Fruit fly (Drosophila melanogaster) whole organism, embryonic: ENCODE measurements around the gene MED27.
A peak's percentile ranks its signal among the peaks of the same experiment; 100 is the strongest.

ENCODE experiments used
- Abd-B ChIP-seq: fragments of 200-800 bp; sonication (Bioruptor generic); optimal IDR thresholded peaks from 2 replicates; lab custom pipeline; 2018; ENCODE audit warnings: missing biosample characterization, mild to moderate bottlenecking, missing genetic modification characterization, moderate library complexity
- Blimp-1 ChIP-seq: fragments of 200-800 bp; sonication (Bioruptor generic); optimal IDR thresholded peaks from 3 replicates; lab custom pipeline; 2018; ENCODE audit warnings: missing biosample characterization, missing genetic modification characterization, mild to moderate bottlenecking, moderate library complexity, missing genetic modification reagents
- CG10147 ChIP-seq: fragments of 200-800 bp; sonication (Bioruptor generic); optimal IDR thresholded peaks from 2 replicates; lab custom pipeline; 2019; ENCODE audit warnings: missing biosample characterization, mild to moderate bottlenecking, missing genetic modification characterization, moderate library complexity
- CG10565 ChIP-seq: fragments of 200-800 bp; sonication (Bioruptor generic); optimal IDR thresholded peaks from 3 replicates; lab custom pipeline; 2016; ENCODE audit warnings: missing biosample characterization, mild to moderate bottlenecking, missing genetic modification characterization
- CG10654 ChIP-seq: fragments of 200-800 bp; sonication (Bioruptor generic); optimal IDR thresholded peaks from 2 replicates; lab custom pipeline; 2016; ENCODE audit warnings: missing biosample characterization, missing genetic modification characterization
- CG1602 ChIP-seq: fragments of 200-800 bp; sonication (Bioruptor generic); optimal IDR thresholded peaks from 3 replicates; lab custom pipeline; 2016; ENCODE audit warnings: missing biosample characterization, missing genetic modification characterization
- CG1603 ChIP-seq: fragments of 200-800 bp; sonication (Bioruptor generic); optimal IDR thresholded peaks from 2 replicates; lab custom pipeline; 2019; ENCODE audit warnings: missing biosample characterization, mild to moderate bottlenecking, missing genetic modification characterization, moderate library complexity
- CG17802 ChIP-seq: fragments of 200-800 bp; sonication (Bioruptor generic); optimal IDR thresholded peaks from 2 replicates; lab custom pipeline; 2018; ENCODE audit warnings: missing biosample characterization, mild to moderate bottlenecking, missing genetic modification characterization, moderate library complexity
- CG18476 ChIP-seq: fragments of 200-800 bp; sonication (Bioruptor generic); optimal IDR thresholded peaks from 2 replicates; lab custom pipeline; 2016; ENCODE audit warnings: missing biosample characterization, mild to moderate bottlenecking, missing genetic modification characterization
- CG18619 ChIP-seq: fragments of 200-800 bp; sonication (Bioruptor generic); optimal IDR thresholded peaks from 3 replicates; lab custom pipeline; 2017; ENCODE audit warnings: missing biosample characterization, mild to moderate bottlenecking, missing genetic modification characterization
- CG2116 ChIP-seq: fragments of 200-800 bp; sonication (Bioruptor generic); optimal IDR thresholded peaks from 3 replicates; lab custom pipeline; 2018; ENCODE audit warnings: missing biosample characterization, mild to moderate bottlenecking, missing genetic modification characterization
- CG2129 ChIP-seq: fragments of 200-800 bp; sonication (Bioruptor generic); IDR thresholded peaks from 2 replicates; pipeline ENCODE4 v1.3.6; 2022; ENCODE audit warnings: missing biosample characterization, missing genetic modification characterization; ENCODE audit not compliant: partially characterized antibody
- CG31365 ChIP-seq: fragments of 200-800 bp; sonication (Bioruptor generic); optimal IDR thresholded peaks from 2 replicates; lab custom pipeline; 2018; ENCODE audit warnings: missing biosample characterization, mild to moderate bottlenecking, missing genetic modification characterization
- CG34224 ChIP-seq: fragments of 200-800 bp; sonication (Bioruptor generic); IDR thresholded peaks from 3 replicates; pipeline ENCODE4 v1.3.6; 2022; ENCODE audit warnings: missing biosample characterization, missing genetic modification characterization; ENCODE audit not compliant: partially characterized antibody
- CG4424 ChIP-seq: fragments of 200-800 bp; sonication (Bioruptor generic); optimal IDR thresholded peaks from 3 replicates; lab custom pipeline; 2016; ENCODE audit warnings: missing biosample characterization, missing genetic modification characterization
- CG5245 ChIP-seq: fragments of 200-800 bp; sonication (Bioruptor generic); optimal IDR thresholded peaks from 3 replicates; lab custom pipeline; 2016; ENCODE audit warnings: missing biosample characterization, missing genetic modification characterization
- CG6654 ChIP-seq: fragments of 200-800 bp; sonication (Bioruptor generic); optimal IDR thresholded peaks from 2 replicates; lab custom pipeline; 2017; ENCODE audit warnings: missing biosample characterization, mild to moderate bottlenecking, missing genetic modification characterization
- CG6689 ChIP-seq: fragments of 200-800 bp; sonication (Bioruptor generic); IDR thresholded peaks from 2 replicates; pipeline ENCODE4 v1.3.6; 2022; ENCODE audit warnings: missing biosample characterization, missing genetic modification characterization
- CG7987 ChIP-seq: fragments of 200-800 bp; sonication (Bioruptor generic); optimal IDR thresholded peaks from 2 replicates; lab custom pipeline; 2018; ENCODE audit warnings: missing biosample characterization, mild to moderate bottlenecking, missing genetic modification characterization, moderate library complexity
- CG8290 ChIP-seq, 3 experiments: fragments of 200-800 bp; sonication (Bioruptor generic); optimal IDR thresholded peaks; 2 replicates each; lab custom pipeline; 2016 to 2019; ENCODE audit warnings: missing biosample characterization in 3 of 3, missing genetic modification characterization in 3 of 3, mild to moderate bottlenecking in 2 of 3, moderate library complexity in 1 of 3
- CG8924 ChIP-seq: fragments of 200-800 bp; optimal IDR thresholded peaks from 3 replicates; lab custom pipeline; 2019; ENCODE audit warnings: missing biosample characterization, mild to moderate bottlenecking, missing genetic modification characterization, moderate library complexity
- CG9797 ChIP-seq: fragments of 200-800 bp; sonication (Bioruptor generic); optimal IDR thresholded peaks from 3 replicates; lab custom pipeline; 2018; ENCODE audit warnings: missing biosample characterization, mild to moderate bottlenecking, missing genetic modification characterization
- CG9817 ChIP-seq: fragments of 200-800 bp; sonication (Bioruptor generic); optimal IDR thresholded peaks from 2 replicates; lab custom pipeline; 2018; ENCODE audit warnings: missing biosample characterization, mild to moderate bottlenecking, missing genetic modification characterization, moderate library complexity
- Dp ChIP-seq: fragments of 200-800 bp; sonication (Bioruptor generic); optimal IDR thresholded peaks from 2 replicates; lab custom pipeline; 2018; ENCODE audit warnings: missing biosample characterization, mild to moderate bottlenecking, missing genetic modification characterization, moderate library complexity
- Drgx ChIP-seq: fragments of 200-800 bp; sonication (Bioruptor generic); IDR thresholded peaks from 2 replicates; pipeline ENCODE4 v1.3.6; 2022; ENCODE audit warnings: missing biosample characterization, missing genetic modification characterization
- Fer1 ChIP-seq: fragments of 200-800 bp; sonication (Bioruptor generic); optimal IDR thresholded peaks from 2 replicates; lab custom pipeline; 2017; ENCODE audit warnings: missing biosample characterization, mild to moderate bottlenecking, missing genetic modification characterization
- Hr51 ChIP-seq, 2 experiments: fragments of 200-800 bp; sonication (Bioruptor generic); optimal IDR thresholded peaks; 2 replicates in 1 of 2; 3 replicates in 1 of 2; lab custom pipeline; 2016 to 2018; ENCODE audit warnings: missing biosample characterization in 2 of 2, missing genetic modification characterization in 2 of 2, mild to moderate bottlenecking in 1 of 2, moderate library complexity in 1 of 2
- Lhr ChIP-seq: fragments of 200-800 bp; sonication (Bioruptor generic); optimal IDR thresholded peaks from 3 replicates; lab custom pipeline; 2017; ENCODE audit warnings: mild to moderate bottlenecking, missing biosample characterization, missing genetic modification reagents, missing genetic modification characterization
- NC2α ChIP-seq: fragments of 200-800 bp; sonication (Bioruptor generic); optimal IDR thresholded peaks from 2 replicates; lab custom pipeline; 2016; ENCODE audit warnings: missing biosample characterization, missing genetic modification characterization
- Nf-YA ChIP-seq: fragments of 200-800 bp; sonication (Bioruptor generic); IDR thresholded peaks from 2 replicates; pipeline ENCODE4 v1.3.6; 2022; ENCODE audit warnings: missing biosample characterization, missing genetic modification characterization
- Side ChIP-seq: fragments of 200-800 bp; sonication (Bioruptor generic); optimal IDR thresholded peaks from 2 replicates; lab custom pipeline; 2016; ENCODE audit warnings: missing biosample characterization, missing genetic modification characterization
- Taf1 ChIP-seq: fragments of 200-800 bp; sonication (Bioruptor generic); IDR thresholded peaks from 2 replicates; pipeline ENCODE4 v1.3.6; 2022; ENCODE audit warnings: missing biosample characterization, missing genetic modification characterization
- az2 ChIP-seq: fragments of 200-800 bp; sonication (Bioruptor generic); optimal IDR thresholded peaks from 3 replicates; lab custom pipeline; 2016; ENCODE audit warnings: missing biosample characterization, missing genetic modification characterization
- btn ChIP-seq: fragments of 200-800 bp; sonication (Bioruptor generic); optimal IDR thresholded peaks from 2 replicates; lab custom pipeline; 2016; ENCODE audit warnings: missing biosample characterization, missing genetic modification characterization
- crc ChIP-seq: fragments of 200-800 bp; sonication (Bioruptor generic); optimal IDR thresholded peaks from 2 replicates; lab custom pipeline; 2016; ENCODE audit warnings: missing biosample characterization, missing genetic modification characterization
- dan ChIP-seq: fragments of 200-800 bp; sonication (Bioruptor generic); IDR thresholded peaks from 2 replicates; pipeline ENCODE4 v1.3.6; 2022; ENCODE audit warnings: missing biosample characterization, missing genetic modification characterization
- disco-r ChIP-seq: fragments of 200-800 bp; sonication (Bioruptor generic); optimal IDR thresholded peaks from 2 replicates; lab custom pipeline; 2016; ENCODE audit warnings: missing biosample characterization, missing genetic modification characterization
- dysf ChIP-seq: fragments of 200-800 bp; sonication (Bioruptor generic); IDR thresholded peaks from 3 replicates; pipeline ENCODE4 v1.3.6; 2022; ENCODE audit warnings: missing biosample characterization, missing genetic modification characterization
- gce ChIP-seq: fragments of 200-800 bp; sonication (Bioruptor generic); IDR thresholded peaks from 3 replicates; pipeline ENCODE4 v1.3.6; 2022; ENCODE audit warnings: missing biosample characterization, missing genetic modification characterization
- gem ChIP-seq: fragments of 200-800 bp; sonication (Bioruptor generic); optimal IDR thresholded peaks from 2 replicates; lab custom pipeline; 2019; ENCODE audit warnings: missing biosample characterization, mild to moderate bottlenecking, missing genetic modification characterization, moderate library complexity
- jing ChIP-seq: fragments of 200-800 bp; sonication (Bioruptor generic); optimal IDR thresholded peaks from 2 replicates; lab custom pipeline; 2018; ENCODE audit warnings: missing biosample characterization, mild to moderate bottlenecking, missing genetic modification characterization
- jumu ChIP-seq: fragments of 200-800 bp; sonication (Bioruptor generic); optimal IDR thresholded peaks from 3 replicates; lab custom pipeline; 2016; ENCODE audit warnings: missing biosample characterization, missing genetic modification characterization
- kni ChIP-seq: fragments of 200-800 bp; sonication (Bioruptor generic); optimal IDR thresholded peaks from 3 replicates; lab custom pipeline; 2017; ENCODE audit warnings: mild to moderate bottlenecking, missing biosample characterization, missing genetic modification reagents, missing genetic modification characterization
- lola ChIP-seq, 3 experiments: fragments of >200 bp in 2 of 3; fragments of 200-800 bp in 1 of 3; sonication (Bioruptor generic) in 1 of 3; optimal IDR thresholded peaks; 2 replicates each; lab custom pipeline; 2017 to 2019; ENCODE audit warnings: missing biosample characterization in 3 of 3, missing genetic modification characterization in 3 of 3, mild to moderate bottlenecking in 1 of 3, moderate library complexity in 1 of 3
- salm ChIP-seq: fragments of 200-800 bp; sonication (Bioruptor generic); optimal IDR thresholded peaks from 2 replicates; lab custom pipeline; 2018; ENCODE audit warnings: missing biosample characterization, mild to moderate bottlenecking, missing genetic modification characterization
- scrt ChIP-seq: fragments of 200-800 bp; sonication (Bioruptor generic); optimal IDR thresholded peaks from 2 replicates; lab custom pipeline; 2018; ENCODE audit warnings: missing biosample characterization, mild to moderate bottlenecking, missing genetic modification characterization, moderate library complexity
- vvl ChIP-seq: fragments of 200-800 bp; sonication (Bioruptor generic); IDR thresholded peaks from 2 replicates; pipeline ENCODE4 v1.3.6; 2022; ENCODE audit warnings: missing biosample characterization, missing genetic modification characterization

Gene MED27

dm6 chr3R:5668928-5669739, 14.2 kb downstream of the MED27 start, which contains the start of the genes Xe7 and Atg17 (continued):
- peak; percentile 93 for TF ChIP-seq CG4424 (GFP tag; lab: Kevin White, UChicago)
- peak; percentile 62 for TF ChIP-seq Side (GFP tag; lab: Kevin White, UChicago)
- peak; percentile 75; the same call in 1 of the 2 replicates for TF ChIP-seq dan
- TF ChIP-seq jumu, result peak; percentile 87
- TF ChIP-seq Hr51 (GFP tag; optimal IDR thresholded peaks at IDR 0.05; lab: Kevin White, UChicago), result peak; percentile 89 to 90
- peak; percentile 98 for TF ChIP-seq CG9817 (tag; lab: Kevin White, UChicago)
- TF ChIP-seq disco-r (GFP tag; lab: Kevin White, UChicago), result peak; percentile 71
- peak; percentile 83 for TF ChIP-seq vvl (GFP tag; lab: Robert Waterston, UW)
- peak; percentile 72 for TF ChIP-seq CG6654 (GFP tag; lab: Kevin White, UChicago)
- TF ChIP-seq CG18619 (GFP tag; lab: Kevin White, UChicago), result peak; percentile 92
- TF ChIP-seq Drgx, result peak; percentile 83
- peak; percentile 45 for TF ChIP-seq salm (tag; lab: Kevin White, UChicago)
- peak; percentile 83 for TF ChIP-seq Blimp-1 (GFP tag; lab: Kevin White, UChicago)
- TF ChIP-seq az2, result peak; percentile 91
- TF ChIP-seq CG34224 (GFP tag; lab: Robert Waterston, UW), result peak; percentile 35; the same call in 1 of the 3 replicates
- TF ChIP-seq Fer1 (GFP tag; lab: Kevin White, UChicago), result peak; percentile 83
- peak; percentile 94 for TF ChIP-seq CG1602 (GFP tag; lab: Kevin White, UChicago)
- TF ChIP-seq lola (GFP tag; optimal IDR thresholded peaks at IDR 0.05; lab: Kevin White, UChicago), result peak in 1 of 3 experiments; percentile 89
- TF ChIP-seq Taf1, result peak; percentile 86
- TF ChIP-seq CG2116, result peak; percentile 97
- peak; percentile 90 for TF ChIP-seq CG10147
- peak; percentile 91 for TF ChIP-seq CG10654
- TF ChIP-seq CG9797 (GFP tag; lab: Kevin White, UChicago), result peak; percentile 50
- peak; percentile 13 for TF ChIP-seq Dp (GFP tag; lab: Kevin White, UChicago)
- peak; percentile 54; the same call in 1 of the 3 replicates for TF ChIP-seq gce
- TF ChIP-seq gem, result peak; percentile 96
- peak; percentile 94 for TF ChIP-seq dysf (GFP tag; lab: Robert Waterston, UW)
- TF ChIP-seq jing, result peak; percentile 76
- TF ChIP-seq NC2α, result peak; percentile 59
- TF ChIP-seq CG7987 (GFP tag; lab: Kevin White, UChicago), result peak; percentile 62
- TF ChIP-seq CG8924, result peak; percentile 89
- TF ChIP-seq Abd-B (GFP tag; lab: Kevin White, UChicago), result peak; percentile 96
- peak; percentile 67 for TF ChIP-seq CG17802 (tag; lab: Kevin White, UChicago)
- peak; percentile 81 for TF ChIP-seq CG18476 (GFP tag; lab: Kevin White, UChicago)
- TF ChIP-seq CG31365 (tag; lab: Kevin White, UChicago), result peak; percentile 32
- peak; percentile 98 for TF ChIP-seq CG6689 (GFP tag; lab: Robert Waterston, UW)
- peak; percentile 10 for TF ChIP-seq kni
- TF ChIP-seq scrt, result peak; percentile 69
- peak; percentile 56 for TF ChIP-seq crc (GFP tag; lab: Kevin White, UChicago)
- peak; percentile 37; the same call in 1 of the 2 replicates for TF ChIP-seq CG2129 (GFP tag; lab: Robert Waterston, UW)
- TF ChIP-seq CG10565, result peak; percentile 24
- peak; percentile 72 for TF ChIP-seq CG5245
- TF ChIP-seq Nf-YA, result peak; percentile 57; the same call in 1 of the 2 replicates
- peak; percentile 74 for TF ChIP-seq CG1603 (tag; lab: Kevin White, UChicago)
- TF ChIP-seq Lhr (GFP tag; lab: Kevin White, UChicago), result peak; percentile 85
- TF ChIP-seq CG8290 (GFP tag; optimal IDR thresholded peaks at IDR 0.05; lab: Kevin White, UChicago), result peak; percentile 85
- TF ChIP-seq CG8290 (tag; optimal IDR thresholded peaks at IDR 0.05; lab: Kevin White, UChicago), result peak; percentile 26 to 74
- peak; percentile 47 for TF ChIP-seq btn (GFP tag; lab: Kevin White, UChicago)
